Fruit fly (Drosophila melanogaster) whole organism, embryonic: ENCODE results near the gene acj6.

Experiments used
- Atf3 ChIP-seq: fragments of 200-800 bp; sonication (Bioruptor generic); optimal IDR thresholded peaks from 3 replicates; lab custom pipeline; 2016; ENCODE audit warnings: missing biosample characterization, missing genetic modification characterization
- B-H2 ChIP-seq: fragments of 200-800 bp; sonication (Bioruptor generic); optimal IDR thresholded peaks from 2 replicates; lab custom pipeline; 2018; ENCODE audit warnings: missing biosample characterization, mild to moderate bottlenecking, missing genetic modification characterization
- BEAF-32 ChIP-seq: fragments of 200-800 bp; sonication (Bioruptor generic); optimal IDR thresholded peaks from 3 replicates; lab custom pipeline; 2017; ENCODE audit warnings: missing biosample characterization, missing genetic modification characterization, mild to moderate bottlenecking, moderate library complexity, missing genetic modification reagents
- CG10274 ChIP-seq: fragments of 200-800 bp; sonication (Bioruptor generic); optimal IDR thresholded peaks from 3 replicates; lab custom pipeline; 2017; ENCODE audit warnings: missing biosample characterization, mild to moderate bottlenecking, missing genetic modification characterization
- CG11560 ChIP-seq: fragments of 200-800 bp; sonication (Bioruptor generic); IDR thresholded peaks from 3 replicates; pipeline ENCODE4 v1.3.6; 2022; ENCODE audit warnings: missing biosample characterization, missing genetic modification characterization
- CG12659 ChIP-seq: fragments of 200-800 bp; sonication (Bioruptor generic); optimal IDR thresholded peaks from 3 replicates; lab custom pipeline; 2017; ENCODE audit warnings: mild to moderate bottlenecking, missing biosample characterization, missing genetic modification reagents, missing genetic modification characterization
- CG14710 ChIP-seq: fragments of 200-800 bp; sonication (Bioruptor generic); optimal IDR thresholded peaks from 3 replicates; lab custom pipeline; 2019; ENCODE audit warnings: missing biosample characterization, mild to moderate bottlenecking, missing genetic modification characterization, moderate library complexity
- CG1529 ChIP-seq: fragments of 200-800 bp; sonication (Bioruptor generic); optimal IDR thresholded peaks from 3 replicates; lab custom pipeline; 2018; ENCODE audit warnings: missing biosample characterization, missing genetic modification characterization
- CG17829 ChIP-seq: fragments of 200-800 bp; optimal IDR thresholded peaks from 2 replicates; lab custom pipeline; 2019; ENCODE audit warnings: missing biosample characterization, mild to moderate bottlenecking, missing genetic modification characterization, moderate library complexity
- CG18764 ChIP-seq: fragments of 200-800 bp; sonication (Bioruptor generic); optimal IDR thresholded peaks from 3 replicates; lab custom pipeline; 2016; ENCODE audit warnings: missing biosample characterization, missing genetic modification characterization
- CG2129 ChIP-seq: fragments of 200-800 bp; sonication (Bioruptor generic); IDR thresholded peaks from 2 replicates; pipeline ENCODE4 v1.3.6; 2022; ENCODE audit warnings: missing biosample characterization, missing genetic modification characterization; ENCODE audit not compliant: partially characterized antibody
- CG2678 ChIP-seq: fragments of 200-800 bp; sonication (Bioruptor generic); optimal IDR thresholded peaks from 3 replicates; lab custom pipeline; 2019; ENCODE audit warnings: missing biosample characterization, mild to moderate bottlenecking, missing genetic modification characterization, moderate library complexity
- CG30403 ChIP-seq: fragments of 200-800 bp; sonication (Bioruptor generic); optimal IDR thresholded peaks from 3 replicates; lab custom pipeline; 2016; ENCODE audit warnings: missing biosample characterization, missing genetic modification characterization
- CG4707 ChIP-seq: fragments of 200-800 bp; sonication (Bioruptor generic); optimal IDR thresholded peaks from 2 replicates; lab custom pipeline; 2018; ENCODE audit warnings: missing biosample characterization, mild to moderate bottlenecking, missing genetic modification characterization, moderate library complexity
- CG6683 ChIP-seq: fragments of 200-800 bp; sonication (Bioruptor generic); optimal IDR thresholded peaks from 2 replicates; lab custom pipeline; 2017; ENCODE audit warnings: missing biosample characterization, mild to moderate bottlenecking, missing genetic modification characterization, missing genetic modification reagents
- CG6791 ChIP-seq: fragments of 200-800 bp; sonication (Bioruptor generic); IDR thresholded peaks from 3 replicates; pipeline ENCODE4 v1.3.6; 2022; ENCODE audit warnings: missing biosample characterization, missing genetic modification characterization; ENCODE audit not compliant: partially characterized antibody
- CG6854 ChIP-seq: fragments of 200-800 bp; sonication (Bioruptor generic); optimal IDR thresholded peaks from 3 replicates; lab custom pipeline; 2017; ENCODE audit warnings: missing biosample characterization, mild to moderate bottlenecking, missing genetic modification characterization
- CG8765 ChIP-seq: fragments of 200-800 bp; sonication (Bioruptor generic); IDR thresholded peaks from 2 replicates; pipeline ENCODE4 v1.3.6; 2022; ENCODE audit warnings: missing biosample characterization, missing genetic modification characterization
- Dip3 ChIP-seq: fragments of 200-800 bp; sonication (Bioruptor generic); optimal IDR thresholded peaks from 3 replicates; lab custom pipeline; 2016; ENCODE audit warnings: missing biosample characterization, missing genetic modification characterization
- Dll ChIP-seq: fragments of 200-800 bp; sonication (Bioruptor generic); IDR thresholded peaks from 4 replicates; pipeline ENCODE4 v1.3.6; 2022; ENCODE audit warnings: missing biosample characterization, missing genetic modification characterization; ENCODE audit not compliant: partially characterized antibody
- HLH4C ChIP-seq: fragments of 200-800 bp; sonication (Bioruptor generic); IDR thresholded peaks from 3 replicates; pipeline ENCODE4 v1.3.6; 2022; ENCODE audit warnings: missing biosample characterization, missing genetic modification characterization; ENCODE audit not compliant: partially characterized antibody
- Hr78 ChIP-seq, 2 experiments: fragments of 200-800 bp in 1 of 2; fragments of >200 bp in 1 of 2; sonication (Bioruptor generic) in 1 of 2; optimal IDR thresholded peaks; 2 replicates each; lab custom pipeline; 2017 to 2019; ENCODE audit warnings: missing biosample characterization in 2 of 2, missing genetic modification characterization in 2 of 2, mild to moderate bottlenecking in 1 of 2, moderate library complexity in 1 of 2
- Mes4 ChIP-seq: fragments of 200-800 bp; sonication (Bioruptor generic); optimal IDR thresholded peaks from 2 replicates; lab custom pipeline; 2016; ENCODE audit warnings: missing biosample characterization, missing genetic modification characterization
- Nf-YA ChIP-seq: fragments of 200-800 bp; sonication (Bioruptor generic); IDR thresholded peaks from 2 replicates; pipeline ENCODE4 v1.3.6; 2022; ENCODE audit warnings: missing biosample characterization, missing genetic modification characterization
- Sox100B ChIP-seq: fragments of 200-800 bp; sonication (Bioruptor generic); optimal IDR thresholded peaks from 3 replicates; lab custom pipeline; 2018; ENCODE audit warnings: missing biosample characterization, mild to moderate bottlenecking, missing genetic modification characterization
- YL-1 ChIP-seq: fragments of 200-800 bp; sonication (Bioruptor generic); optimal IDR thresholded peaks from 3 replicates; lab custom pipeline; 2017; ENCODE audit warnings: missing biosample characterization, mild to moderate bottlenecking, missing genetic modification characterization
- bcd ChIP-seq: fragments of 200-800 bp; sonication (Bioruptor generic); optimal IDR thresholded peaks from 2 replicates; lab custom pipeline; 2017; ENCODE audit warnings: missing biosample characterization, mild to moderate bottlenecking, missing genetic modification characterization
- bigmax ChIP-seq: fragments of 200-800 bp; sonication (Bioruptor generic); optimal IDR thresholded peaks from 2 replicates; lab custom pipeline; 2018; ENCODE audit warnings: missing biosample characterization, mild to moderate bottlenecking, missing genetic modification characterization
- chinmo ChIP-seq: fragments of 200-800 bp; sonication (Bioruptor generic); IDR thresholded peaks from 4 replicates; pipeline ENCODE4 v1.3.6; 2022; ENCODE audit warnings: missing biosample characterization, missing genetic modification characterization; ENCODE audit not compliant: partially characterized antibody
- dati ChIP-seq: fragments of 200-800 bp; sonication (Bioruptor generic); IDR thresholded peaks from 2 replicates; pipeline ENCODE4 v1.3.6; 2022; ENCODE audit warnings: missing biosample characterization, missing genetic modification characterization
- fd102C ChIP-seq: fragments of 200-800 bp; sonication (Bioruptor generic); optimal IDR thresholded peaks from 2 replicates; lab custom pipeline; 2018; ENCODE audit warnings: missing biosample characterization, mild to moderate bottlenecking, missing genetic modification characterization, moderate library complexity
- gsb ChIP-seq: fragments of 200-800 bp; sonication (Bioruptor generic); IDR thresholded peaks from 2 replicates; pipeline ENCODE4 v1.3.6; 2022; ENCODE audit warnings: missing biosample characterization, missing genetic modification characterization
- gt ChIP-seq: fragments of 200-800 bp; sonication (Bioruptor generic); IDR thresholded peaks from 2 replicates; pipeline ENCODE4 v1.3.6; 2022; ENCODE audit warnings: missing biosample characterization, missing genetic modification characterization
- hbn ChIP-seq: fragments of 200-800 bp; sonication (Bioruptor generic); IDR thresholded peaks from 2 replicates; pipeline ENCODE4 v1.3.6; 2022; ENCODE audit warnings: missing biosample characterization, missing genetic modification characterization; ENCODE audit not compliant: partially characterized antibody
- inv ChIP-seq: fragments of 200-800 bp; sonication (Bioruptor generic); IDR thresholded peaks from 2 replicates; pipeline ENCODE4 v1.3.6; 2022; ENCODE audit warnings: missing biosample characterization, missing genetic modification characterization; ENCODE audit not compliant: partially characterized antibody
- knrl ChIP-seq: fragments of 200-800 bp; sonication (Bioruptor generic); IDR thresholded peaks from 3 replicates; pipeline ENCODE4 v1.3.6; 2022; ENCODE audit warnings: missing biosample characterization, missing genetic modification characterization; ENCODE audit not compliant: partially characterized antibody
- mirr ChIP-seq: fragments of 200-800 bp; sonication (Bioruptor generic); optimal IDR thresholded peaks from 3 replicates; lab custom pipeline; 2018; ENCODE audit warnings: missing biosample characterization, mild to moderate bottlenecking, missing genetic modification characterization
- nau ChIP-seq: fragments of 200-800 bp; sonication (Bioruptor generic); optimal IDR thresholded peaks from 3 replicates; lab custom pipeline; 2017; ENCODE audit warnings: missing biosample characterization, mild to moderate bottlenecking, missing genetic modification characterization, missing genetic modification reagents
- peb ChIP-seq: fragments of 200-800 bp; sonication (Bioruptor generic); IDR thresholded peaks from 2 replicates; pipeline ENCODE4 v1.3.6; 2022; ENCODE audit warnings: missing biosample characterization, missing genetic modification characterization
- pzg ChIP-seq: fragments of 200-800 bp; sonication (Bioruptor generic); optimal IDR thresholded peaks from 3 replicates; lab custom pipeline; 2018; ENCODE audit warnings: missing biosample characterization, mild to moderate bottlenecking, missing genetic modification characterization, moderate library complexity
- salm ChIP-seq: fragments of 200-800 bp; sonication (Bioruptor generic); optimal IDR thresholded peaks from 2 replicates; lab custom pipeline; 2018; ENCODE audit warnings: missing biosample characterization, mild to moderate bottlenecking, missing genetic modification characterization
- scrt ChIP-seq: fragments of 200-800 bp; sonication (Bioruptor generic); optimal IDR thresholded peaks from 2 replicates; lab custom pipeline; 2018; ENCODE audit warnings: missing biosample characterization, mild to moderate bottlenecking, missing genetic modification characterization, moderate library complexity
- sens ChIP-seq: fragments of 200-800 bp; sonication (Bioruptor generic); peaks from one replicate; lab custom pipeline; 2016; ENCODE audit warnings: missing biosample characterization, missing genetic modification characterization
- sim ChIP-seq: fragments of 200-800 bp; sonication (Bioruptor generic); IDR thresholded peaks from 2 replicates; pipeline ENCODE4 v1.3.6; 2022; ENCODE audit warnings: missing biosample characterization, missing genetic modification characterization
- slbo ChIP-seq: fragments of 200-800 bp; sonication (Bioruptor generic); IDR thresholded peaks from 2 replicates; pipeline ENCODE4 v1.3.6; 2022; ENCODE audit warnings: missing biosample characterization, missing genetic modification characterization
- unc-4 ChIP-seq: fragments of 200-800 bp; sonication (Bioruptor generic); IDR thresholded peaks from 2 replicates; pipeline ENCODE4 v1.3.6; 2022; ENCODE audit warnings: missing biosample characterization, missing genetic modification characterization; ENCODE audit not compliant: partially characterized antibody
- vnd ChIP-seq: fragments of 200-800 bp; sonication (Bioruptor generic); IDR thresholded peaks from 3 replicates; pipeline ENCODE4 v1.3.6; 2022; ENCODE audit warnings: missing biosample characterization, missing genetic modification characterization; ENCODE audit not compliant: partially characterized antibody

Gene acj6

dm6 chrX:15344473-15345331, 34.2 kb downstream of the acj6 start, which contains the start of the genes CG12608 and Prp5 (continued):
- TF ChIP-seq slbo (peak; percentile 33; the same call in 1 of the 2 replicates), HLH4C (GFP tag; lab: Robert Waterston, UW) (peak; percentile 40), CG17829 (tag; lab: Kevin White, UChicago) (no peak), hbn (GFP tag; lab: Robert Waterston, UW) (peak; percentile 51), scrt (GFP tag; lab: Kevin White, UChicago) (no peak), inv (GFP tag; lab: Robert Waterston, UW) (peak; percentile 44), CG1529 (GFP tag; lab: Kevin White, UChicago) (no peak), Sox100B (no peak), salm (tag; lab: Kevin White, UChicago) (no peak), YL-1 (no peak), gsb (GFP tag; lab: Robert Waterston, UW) (no peak), bigmax (GFP tag; lab: Kevin White, UChicago) (no peak), dati (no peak), CG30403 (GFP tag; lab: Kevin White, UChicago) (peak; percentile 9), Dll (GFP tag; lab: Robert Waterston, UW) (peak; percentile 69; the same call in 3 of the 4 replicates), CG6854 (GFP tag; lab: Kevin White, UChicago) (no peak), CG18764 (GFP tag; lab: Kevin White, UChicago) (no peak), Nf-YA (GFP tag; lab: Robert Waterston, UW) (no peak), Atf3 (GFP tag; lab: Kevin White, UChicago) (no peak), sim (GFP tag; lab: Robert Waterston, UW) (no peak), CG6791 (peak; percentile 84), Hr78 (GFP tag; optimal IDR thresholded peaks at IDR 0.05; lab: Kevin White, UChicago) (no peak), CG10274 (no peak), pzg (GFP tag; lab: Kevin White, UChicago) (peak; percentile 31), chinmo (0 out of 4 replicates have a peak, but pooled peaks have one; percentile 41), CG2129 (GFP tag; lab: Robert Waterston, UW) (0 out of 2 replicates have a peak, but pooled peaks have one; percentile 20), CG6683 (GFP tag; lab: Kevin White, UChicago) (no peak), peb (GFP tag; lab: Robert Waterston, UW) (no peak), Mes4 (GFP tag; lab: Kevin White, UChicago) (no peak), bcd (no peak), gt (GFP tag; lab: Robert Waterston, UW) (no peak), unc-4 (GFP tag; lab: Robert Waterston, UW) (peak; percentile 53; the same call in 1 of the 2 replicates), B-H2 (GFP tag; lab: Kevin White, UChicago) (peak; percentile 6), CG11560 (tag; lab: Robert Waterston, UW) (no peak), knrl (GFP tag; lab: Robert Waterston, UW) (peak; percentile 57; the same call in 2 of the 3 replicates), nau (GFP tag; lab: Kevin White, UChicago) (no peak), CG8765 (no peak), CG12659 (peak; percentile 26), vnd (GFP tag; lab: Robert Waterston, UW) (peak; percentile 45; the same call in 1 of the 3 replicates), sens (GFP tag; lab: Kevin White, UChicago) (no peak), CG14710 (tag; lab: Kevin White, UChicago) (peak; percentile 4), CG4707 (no peak), BEAF-32 (GFP tag; lab: Kevin White, UChicago) (peak; percentile 68), fd102C (no peak), mirr (GFP tag; lab: Kevin White, UChicago) (no peak), Dip3 (no peak), CG2678 (tag; lab: Kevin White, UChicago) (no peak)
